Fruit fly (Drosophila melanogaster) whole organism, embryonic: ENCODE data around the gene Glg1.
A peak's percentile ranks its signal among the peaks of the same experiment; 100 is the strongest.

Experiments
- Blimp-1 ChIP-seq: fragments of 200-800 bp; sonication (Bioruptor generic); optimal IDR thresholded peaks from 3 replicates; lab custom pipeline; 2018; ENCODE audit warnings: missing biosample characterization, missing genetic modification characterization, mild to moderate bottlenecking, moderate library complexity, missing genetic modification reagents
- CG10321 ChIP-seq: fragments of 200-800 bp; sonication (Bioruptor generic); IDR thresholded peaks from 2 replicates; pipeline ENCODE4 v1.3.6; 2022; ENCODE audit warnings: missing biosample characterization, missing genetic modification characterization
- CG12155 ChIP-seq: fragments of 200-800 bp; sonication (Bioruptor generic); optimal IDR thresholded peaks from 3 replicates; lab custom pipeline; 2016; ENCODE audit warnings: missing biosample characterization, missing genetic modification characterization
- CG1233 ChIP-seq: fragments of 200-800 bp; sonication (Bioruptor generic); optimal IDR thresholded peaks from 4 replicates; lab custom pipeline; 2018; ENCODE audit warnings: missing biosample characterization, mild to moderate bottlenecking, missing genetic modification characterization
- CG14667 ChIP-seq: fragments of 200-800 bp; sonication (Bioruptor generic); IDR thresholded peaks from 2 replicates; pipeline ENCODE4 v1.3.6; 2022; ENCODE audit warnings: missing biosample characterization, missing genetic modification characterization
- CG17568 ChIP-seq: fragments of 200-800 bp; sonication (Bioruptor generic); optimal IDR thresholded peaks from 2 replicates; lab custom pipeline; 2018; ENCODE audit warnings: missing biosample characterization, mild to moderate bottlenecking, missing genetic modification characterization, moderate library complexity
- CG3407 ChIP-seq: fragments of 200-800 bp; sonication (Bioruptor generic); optimal IDR thresholded peaks from 2 replicates; lab custom pipeline; 2018; ENCODE audit warnings: missing biosample characterization, mild to moderate bottlenecking, missing genetic modification characterization
- CG3995 ChIP-seq: fragments of 200-800 bp; sonication (Bioruptor generic); optimal IDR thresholded peaks from 3 replicates; lab custom pipeline; 2016; ENCODE audit warnings: missing biosample characterization, missing genetic modification characterization
- CG43689 ChIP-seq: fragments of 200-800 bp; sonication (Bioruptor generic); IDR thresholded peaks from 2 replicates; pipeline ENCODE4 v1.3.6; 2022; ENCODE audit warnings: missing biosample characterization, missing genetic modification characterization
- CG4404 ChIP-seq: fragments of 200-800 bp; sonication (Bioruptor generic); IDR thresholded peaks from 2 replicates; pipeline ENCODE4 v1.3.6; 2022; ENCODE audit warnings: missing biosample characterization, missing genetic modification characterization
- CG8281 ChIP-seq: fragments of 200-800 bp; sonication (Bioruptor generic); optimal IDR thresholded peaks from 2 replicates; lab custom pipeline; 2018; ENCODE audit warnings: missing biosample characterization, mild to moderate bottlenecking, missing genetic modification characterization, moderate library complexity
- CG8924 ChIP-seq: fragments of 200-800 bp; optimal IDR thresholded peaks from 3 replicates; lab custom pipeline; 2019; ENCODE audit warnings: missing biosample characterization, mild to moderate bottlenecking, missing genetic modification characterization, moderate library complexity
- Chrac-16 ChIP-seq: fragments of 200-800 bp; sonication (Bioruptor generic); optimal IDR thresholded peaks from 3 replicates; lab custom pipeline; 2016; ENCODE audit warnings: missing biosample characterization, missing genetic modification characterization
- Dref ChIP-seq: fragments of 200-800 bp; sonication (Bioruptor generic); IDR thresholded peaks from 2 replicates; pipeline ENCODE4 v1.3.6; 2022; ENCODE audit warnings: missing biosample characterization, missing genetic modification characterization
- Eip74EF ChIP-seq, 2 experiments: fragments of 200-800 bp in 1 of 2; fragments of >200 bp in 1 of 2; sonication (Bioruptor generic) in 1 of 2; optimal IDR thresholded peaks; 2 replicates each; lab custom pipeline; 2017 to 2019; ENCODE audit warnings: missing biosample characterization in 2 of 2, missing genetic modification characterization in 2 of 2, mild to moderate bottlenecking in 1 of 2, moderate library complexity in 1 of 2
- Ets65A ChIP-seq: fragments of 200-800 bp; sonication (Bioruptor generic); peaks from one replicate; lab custom pipeline; 2016; ENCODE audit warnings: missing biosample characterization, missing genetic modification characterization
- HLH3B ChIP-seq: fragments of 200-800 bp; sonication (Bioruptor generic); IDR thresholded peaks from 2 replicates; pipeline ENCODE4 v1.3.6; 2022; ENCODE audit warnings: missing biosample characterization, missing genetic modification characterization
- HmgD ChIP-seq: fragments of 200-800 bp; sonication (Bioruptor generic); optimal IDR thresholded peaks from 3 replicates; lab custom pipeline; 2016; ENCODE audit warnings: missing biosample characterization, missing genetic modification characterization
- Hsf ChIP-seq: fragments of 200-800 bp; sonication (Bioruptor generic); optimal IDR thresholded peaks from 3 replicates; lab custom pipeline; 2016; ENCODE audit warnings: missing biosample characterization, missing genetic modification characterization
- MESR4 ChIP-seq: fragments of 200-800 bp; sonication (Bioruptor generic); optimal IDR thresholded peaks from 2 replicates; lab custom pipeline; 2018; ENCODE audit warnings: missing biosample characterization, mild to moderate bottlenecking, missing genetic modification characterization, moderate library complexity
- Mes4 ChIP-seq: fragments of 200-800 bp; sonication (Bioruptor generic); optimal IDR thresholded peaks from 2 replicates; lab custom pipeline; 2016; ENCODE audit warnings: missing biosample characterization, missing genetic modification characterization
- Nf-YC ChIP-seq: fragments of 200-800 bp; optimal IDR thresholded peaks from 3 replicates; lab custom pipeline; 2019; ENCODE audit warnings: missing biosample characterization, mild to moderate bottlenecking, missing genetic modification characterization, moderate library complexity
- Sox100B ChIP-seq: fragments of 200-800 bp; sonication (Bioruptor generic); optimal IDR thresholded peaks from 3 replicates; lab custom pipeline; 2018; ENCODE audit warnings: missing biosample characterization, mild to moderate bottlenecking, missing genetic modification characterization
- Stat92E ChIP-seq, 3 experiments: fragments of >200 bp in 2 of 3; fragments of 200-800 bp in 1 of 3; sonication (Bioruptor generic) in 1 of 3; optimal IDR thresholded peaks; 2 replicates each; lab custom pipeline; 2017 to 2019; ENCODE audit warnings: missing biosample characterization in 3 of 3, missing genetic modification characterization in 3 of 3, mild to moderate bottlenecking in 1 of 3, moderate library complexity in 1 of 3
- YL-1 ChIP-seq: fragments of 200-800 bp; sonication (Bioruptor generic); optimal IDR thresholded peaks from 3 replicates; lab custom pipeline; 2017; ENCODE audit warnings: missing biosample characterization, mild to moderate bottlenecking, missing genetic modification characterization
- abd-A ChIP-seq: fragments of 200-800 bp; sonication (Bioruptor generic); optimal IDR thresholded peaks from 3 replicates; lab custom pipeline; 2019; ENCODE audit warnings: missing biosample characterization, mild to moderate bottlenecking, missing genetic modification characterization, moderate library complexity
- ara ChIP-seq: fragments of 200-800 bp; sonication (Bioruptor generic); IDR thresholded peaks from 2 replicates; pipeline ENCODE4 v1.3.6; 2022; ENCODE audit warnings: missing biosample characterization, missing genetic modification characterization
- bsh ChIP-seq, 2 experiments: fragments of 200-800 bp; sonication (Bioruptor generic); optimal IDR thresholded peaks; 2 replicates each; lab custom pipeline; 2017 to 2018; ENCODE audit warnings: mild to moderate bottlenecking in 2 of 2, missing biosample characterization in 2 of 2, missing genetic modification characterization in 2 of 2, moderate library complexity in 1 of 2
- cas ChIP-seq: fragments of 200-800 bp; sonication (Bioruptor generic); IDR thresholded peaks from 2 replicates; pipeline ENCODE4 v1.3.6; 2022; ENCODE audit warnings: missing biosample characterization, missing genetic modification characterization
- chn ChIP-seq: fragments of 200-800 bp; sonication (Bioruptor generic); optimal IDR thresholded peaks from 2 replicates; lab custom pipeline; 2016; ENCODE audit warnings: missing biosample characterization, missing genetic modification characterization
- croc ChIP-seq: fragments of 200-800 bp; sonication (Bioruptor generic); conservative IDR thresholded peaks from 3 replicates; pipeline ENCODE4 v1.3.6; 2022; ENCODE audit warnings: missing biosample characterization, missing genetic modification characterization
- crol ChIP-seq: fragments of 200-800 bp; sonication (Bioruptor generic); IDR thresholded peaks from 2 replicates; pipeline ENCODE4 v1.3.6; 2022; ENCODE audit warnings: missing biosample characterization, missing genetic modification characterization
- cwo ChIP-seq: fragments of 200-800 bp; sonication (Bioruptor generic); optimal IDR thresholded peaks from 3 replicates; lab custom pipeline; 2017; ENCODE audit warnings: missing biosample characterization, missing genetic modification characterization, mild to moderate bottlenecking, moderate library complexity, missing genetic modification reagents
- dan ChIP-seq: fragments of 200-800 bp; sonication (Bioruptor generic); IDR thresholded peaks from 2 replicates; pipeline ENCODE4 v1.3.6; 2022; ENCODE audit warnings: missing biosample characterization, missing genetic modification characterization
- dmrt99B ChIP-seq: fragments of 200-800 bp; sonication (Bioruptor generic); optimal IDR thresholded peaks from 2 replicates; lab custom pipeline; 2018; ENCODE audit warnings: missing biosample characterization, mild to moderate bottlenecking, missing genetic modification characterization, moderate library complexity
- ems ChIP-seq: fragments of 200-800 bp; sonication (Bioruptor generic); optimal IDR thresholded peaks from 3 replicates; lab custom pipeline; 2016; ENCODE audit warnings: missing biosample characterization, missing genetic modification characterization
- fd102C ChIP-seq: fragments of 200-800 bp; sonication (Bioruptor generic); optimal IDR thresholded peaks from 2 replicates; lab custom pipeline; 2018; ENCODE audit warnings: missing biosample characterization, mild to moderate bottlenecking, missing genetic modification characterization, moderate library complexity
- gce ChIP-seq: fragments of 200-800 bp; sonication (Bioruptor generic); IDR thresholded peaks from 3 replicates; pipeline ENCODE4 v1.3.6; 2022; ENCODE audit warnings: missing biosample characterization, missing genetic modification characterization
- hb ChIP-seq: fragments of 200-800 bp; sonication (Bioruptor generic); IDR thresholded peaks from 3 replicates; pipeline ENCODE4 v1.3.6; 2022; ENCODE audit warnings: missing biosample characterization, missing genetic modification characterization; ENCODE audit not compliant: partially characterized antibody
- kah ChIP-seq: fragments of 200-800 bp; sonication (Bioruptor generic); optimal IDR thresholded peaks from 2 replicates; lab custom pipeline; 2018; ENCODE audit warnings: missing biosample characterization, mild to moderate bottlenecking, missing genetic modification characterization
- lola ChIP-seq, 3 experiments: fragments of >200 bp in 2 of 3; fragments of 200-800 bp in 1 of 3; sonication (Bioruptor generic) in 1 of 3; optimal IDR thresholded peaks; 2 replicates each; lab custom pipeline; 2017 to 2019; ENCODE audit warnings: missing biosample characterization in 3 of 3, missing genetic modification characterization in 3 of 3, mild to moderate bottlenecking in 1 of 3, moderate library complexity in 1 of 3
- mirr ChIP-seq: fragments of 200-800 bp; sonication (Bioruptor generic); optimal IDR thresholded peaks from 3 replicates; lab custom pipeline; 2018; ENCODE audit warnings: missing biosample characterization, mild to moderate bottlenecking, missing genetic modification characterization
- otp ChIP-seq: fragments of 200-800 bp; sonication (Bioruptor generic); IDR thresholded peaks from 3 replicates; pipeline ENCODE4, ENCODE4 v1.3.6; 2022; ENCODE audit warnings: missing biosample characterization, missing genetic modification characterization
- slou ChIP-seq: fragments of 200-800 bp; sonication (Bioruptor generic); optimal IDR thresholded peaks from 3 replicates; lab custom pipeline; 2016; ENCODE audit warnings: missing biosample characterization, missing genetic modification characterization
- slp2 ChIP-seq: fragments of 200-800 bp; sonication (Bioruptor generic); optimal IDR thresholded peaks from 2 replicates; lab custom pipeline; 2016; ENCODE audit warnings: missing biosample characterization, missing genetic modification characterization
- so ChIP-seq: fragments of 200-800 bp; sonication (Bioruptor generic); IDR thresholded peaks from 3 replicates; pipeline ENCODE4 v1.3.6; 2022; ENCODE audit warnings: missing biosample characterization, missing genetic modification characterization
- toy ChIP-seq: fragments of 200-800 bp; sonication (Bioruptor generic); IDR thresholded peaks from 2 replicates; pipeline ENCODE4 v1.3.6; 2022; ENCODE audit warnings: missing biosample characterization, missing genetic modification characterization
- twi ChIP-seq: fragments of 200-800 bp; optimal IDR thresholded peaks from 2 replicates; lab custom pipeline; 2019; ENCODE audit warnings: missing biosample characterization, mild to moderate bottlenecking, missing genetic modification characterization, moderate library complexity
- vnd ChIP-seq: fragments of 200-800 bp; sonication (Bioruptor generic); IDR thresholded peaks from 3 replicates; pipeline ENCODE4 v1.3.6; 2022; ENCODE audit warnings: missing biosample characterization, missing genetic modification characterization; ENCODE audit not compliant: partially characterized antibody
- zf30C ChIP-seq: fragments of 200-800 bp; sonication (Bioruptor generic); optimal IDR thresholded peaks from 3 replicates; lab custom pipeline; 2018; ENCODE audit warnings: missing biosample characterization, mild to moderate bottlenecking, missing genetic modification characterization

Glg1 gene

dm6 chr3L:21509488-21510122 lies 2.3 kb upstream of the Glg1 start (continued):
- peak; percentile 39; the same call in 1 of the 3 replicates for TF ChIP-seq so (GFP tag; lab: Robert Waterston, UW)
- no peak for TF ChIP-seq CG3995 (GFP tag; lab: Kevin White, UChicago)
- TF ChIP-seq fd102C (GFP tag; lab: Kevin White, UChicago), result no peak
- TF ChIP-seq gce (GFP tag; lab: Robert Waterston, UW), result no peak
- TF ChIP-seq CG8281 (tag; lab: Kevin White, UChicago), result no peak
- peak; percentile 10 for TF ChIP-seq chn
- no peak for TF ChIP-seq cwo
- no peak for TF ChIP-seq Nf-YC
- peak in 1 of 2 experiments; percentile 53 for TF ChIP-seq bsh (GFP tag; optimal IDR thresholded peaks at IDR 0.05; lab: Kevin White, UChicago)
- no peak for TF ChIP-seq Mes4 (GFP tag; lab: Kevin White, UChicago)
- no peak for TF ChIP-seq abd-A (tag; lab: Kevin White, UChicago)
- no peak for TF ChIP-seq dan
- TF ChIP-seq ara, result no peak
- peak; percentile 14 for TF ChIP-seq Chrac-16 (GFP tag; lab: Kevin White, UChicago)
- TF ChIP-seq Ets65A (GFP tag; lab: Kevin White, UChicago), result no peak
- TF ChIP-seq CG1233 (GFP tag; lab: Kevin White, UChicago), result no peak
- 0 out of 3 replicates have a peak, but pooled peaks have one; percentile 17 for TF ChIP-seq otp (GFP tag; lab: Robert Waterston, UW)
- no peak for TF ChIP-seq Stat92E (GFP tag; optimal IDR thresholded peaks at IDR 0.05; lab: Kevin White, UChicago)
- no peak for TF ChIP-seq CG10321 (GFP tag; lab: Robert Waterston, UW)
- TF ChIP-seq cas (GFP tag; lab: Robert Waterston, UW), result no peak
- TF ChIP-seq CG8924 (tag; lab: Kevin White, UChicago), result no peak
- TF ChIP-seq Hsf (GFP tag; lab: Kevin White, UChicago), result peak; percentile 50
- peak; percentile 16 for TF ChIP-seq CG12155 (GFP tag; lab: Kevin White, UChicago)
- TF ChIP-seq zf30C (GFP tag; lab: Kevin White, UChicago), result peak; percentile 82
- TF ChIP-seq crol (GFP tag; lab: Robert Waterston, UW), result no peak
- TF ChIP-seq CG4404 (GFP tag; lab: Robert Waterston, UW), result no peak
- TF ChIP-seq CG3407 (GFP tag; lab: Kevin White, UChicago), result peak; percentile 22
- TF ChIP-seq Sox100B, result peak; percentile 30
- TF ChIP-seq ems, result peak; percentile 43
- TF ChIP-seq mirr (GFP tag; lab: Kevin White, UChicago), result no peak
- TF ChIP-seq CG14667 (GFP tag; lab: Robert Waterston, UW), result no peak
- no peak for TF ChIP-seq kah (GFP tag; lab: Kevin White, UChicago)
- TF ChIP-seq CG43689, result no peak
- TF ChIP-seq Dref, result no peak
- no peak for TF ChIP-seq YL-1 (GFP tag; lab: Kevin White, UChicago)
- TF ChIP-seq hb (GFP tag; lab: Robert Waterston, UW), result no peak
- TF ChIP-seq HmgD (GFP tag; lab: Kevin White, UChicago), result no peak
- peak; percentile 50 for TF ChIP-seq dmrt99B (tag; lab: Kevin White, UChicago)
- no peak for TF ChIP-seq slou (GFP tag; lab: Kevin White, UChicago)
- TF ChIP-seq vnd (GFP tag; lab: Robert Waterston, UW), result no peak
- no peak for TF ChIP-seq croc (GFP tag; lab: Robert Waterston, UW)
- no peak for TF ChIP-seq toy (GFP tag; lab: Robert Waterston, UW)
- TF ChIP-seq CG17568 (GFP tag; lab: Kevin White, UChicago), result no peak
- TF ChIP-seq slp2 (GFP tag; lab: Kevin White, UChicago), result peak; percentile 23
- TF ChIP-seq Eip74EF (GFP tag; optimal IDR thresholded peaks at IDR 0.05; lab: Kevin White, UChicago), result no peak
- TF ChIP-seq MESR4 (GFP tag; lab: Kevin White, UChicago), result no peak
- peak; percentile 38; the same call in 1 of the 2 replicates for TF ChIP-seq HLH3B
- TF ChIP-seq twi, result no peak
- peak in 1 of 3 experiments; percentile 25 for TF ChIP-seq lola (GFP tag; optimal IDR thresholded peaks at IDR 0.05; lab: Kevin White, UChicago)
- TF ChIP-seq Blimp-1, result peak; percentile 29
